Worm (Caenorhabditis elegans) whole organism, L1 larva: Measurements from ENCODE around the gene F46H6.5.

Source experiments
- C34B4.2 ChIP-seq: sonication (generic microtip); optimal IDR thresholded peaks from 2 replicates; lab custom pipeline; 2017; ENCODE audit warnings: mild to moderate bottlenecking, missing genetic modification characterization, missing compliant biosample characterization
- aly-2 ChIP-seq: fragments of 150-350 bp; optimal IDR thresholded peaks from 2 replicates; lab custom pipeline; 2014; ENCODE audit warnings: missing biosample characterization, missing genetic modification characterization
- ceh-88 ChIP-seq: fragments of 200-800 bp; sonication (Bioruptor generic); IDR thresholded peaks from 2 replicates; pipeline ENCODE4 v1.3.6; 2022; ENCODE audit warnings: missing genetic modification characterization, missing compliant biosample characterization
- fkh-10 ChIP-seq: sonication (generic microtip); optimal IDR thresholded peaks from 2 replicates; lab custom pipeline; 2017; ENCODE audit warnings: missing biosample characterization, missing genetic modification reagents, missing genetic modification characterization
- fos-1 ChIP-seq: fragments of 150-350 bp; optimal IDR thresholded peaks from 2 replicates; lab custom pipeline; 2014; ENCODE audit warnings: missing biosample characterization, missing genetic modification characterization
- jun-1 ChIP-seq: fragments of 150-350 bp; optimal IDR thresholded peaks from 2 replicates; lab custom pipeline; 2014; ENCODE audit warnings: missing biosample characterization, missing genetic modification reagents, missing genetic modification characterization
- mab-9 ChIP-seq: fragments of 200-800 bp; sonication (Bioruptor generic); IDR thresholded peaks from 2 replicates; pipeline ENCODE4 v1.3.6; 2022; ENCODE audit warnings: missing genetic modification reagents, missing genetic modification characterization, missing compliant biosample characterization
- nhr-28 ChIP-seq: fragments of 150-350 bp; optimal IDR thresholded peaks from 2 replicates; lab custom pipeline; 2014; ENCODE audit warnings: missing biosample characterization, missing genetic modification characterization
- skn-1 ChIP-seq: fragments of 150-350 bp; optimal IDR thresholded peaks from 2 replicates; lab custom pipeline; 2014; ENCODE audit warnings: missing biosample characterization, missing genetic modification characterization
- snpc-4 ChIP-seq: fragments of 150-350 bp; optimal IDR thresholded peaks from 2 replicates; lab custom pipeline; 2014; ENCODE audit warnings: missing biosample characterization, missing genetic modification characterization
- sptf-1 ChIP-seq: fragments of 150-350 bp; optimal IDR thresholded peaks from 2 replicates; lab custom pipeline; 2014; ENCODE audit warnings: missing biosample characterization, missing genetic modification characterization
- zag-1 ChIP-seq: fragments of 150-350 bp; optimal IDR thresholded peaks from 2 replicates; lab custom pipeline; 2014; ENCODE audit warnings: missing biosample characterization, missing genetic modification characterization

- TF ChIP-seq ceh-88 (GFP tag; lab: Robert Waterston, UW) (no peak), jun-1 (tag; lab: Kevin White, UChicago) (no peak), zag-1 (tag; lab: Kevin White, UChicago) (no peak), fkh-10 (GFP tag; lab: Kevin White, UChicago) (no peak), sptf-1 (tag; lab: Kevin White, UChicago) (no peak), fos-1 (no peak), skn-1 (tag; lab: Kevin White, UChicago) (peak; percentile 62), aly-2 (tag; lab: Kevin White, UChicago) (no peak), nhr-28 (no peak), C34B4.2 (tag; lab: Kevin White, UChicago) (no peak), snpc-4 (tag; lab: Kevin White, UChicago) (no peak), mab-9 (no peak)
Observed at ce11 chrX:4490400-4490799, 1.6 kb downstream of the F46H6.5 start.
